Worm (Caenorhabditis elegans) whole organism, L1 larva: ENCODE data around the gene nlp-69.
A peak's percentile ranks its signal among the peaks of the same experiment; 100 is the strongest.

Experiments used
- ama-1 ChIP-seq: fragments of 150-350 bp; optimal IDR thresholded peaks from 2 replicates; lab custom pipeline; 2014
- blmp-1 ChIP-seq: fragments of 150-350 bp; optimal IDR thresholded peaks from 2 replicates; lab custom pipeline; 2014; ENCODE audit warnings: missing biosample characterization, missing genetic modification characterization
- fkh-10 ChIP-seq: sonication (generic microtip); optimal IDR thresholded peaks from 2 replicates; lab custom pipeline; 2017; ENCODE audit warnings: missing biosample characterization, missing genetic modification reagents, missing genetic modification characterization
- nhr-47 ChIP-seq: sonication (generic microtip); optimal IDR thresholded peaks from 2 replicates; lab custom pipeline; 2016; ENCODE audit warnings: mild to moderate bottlenecking, missing genetic modification characterization, moderate library complexity, missing compliant biosample characterization

DNA sequence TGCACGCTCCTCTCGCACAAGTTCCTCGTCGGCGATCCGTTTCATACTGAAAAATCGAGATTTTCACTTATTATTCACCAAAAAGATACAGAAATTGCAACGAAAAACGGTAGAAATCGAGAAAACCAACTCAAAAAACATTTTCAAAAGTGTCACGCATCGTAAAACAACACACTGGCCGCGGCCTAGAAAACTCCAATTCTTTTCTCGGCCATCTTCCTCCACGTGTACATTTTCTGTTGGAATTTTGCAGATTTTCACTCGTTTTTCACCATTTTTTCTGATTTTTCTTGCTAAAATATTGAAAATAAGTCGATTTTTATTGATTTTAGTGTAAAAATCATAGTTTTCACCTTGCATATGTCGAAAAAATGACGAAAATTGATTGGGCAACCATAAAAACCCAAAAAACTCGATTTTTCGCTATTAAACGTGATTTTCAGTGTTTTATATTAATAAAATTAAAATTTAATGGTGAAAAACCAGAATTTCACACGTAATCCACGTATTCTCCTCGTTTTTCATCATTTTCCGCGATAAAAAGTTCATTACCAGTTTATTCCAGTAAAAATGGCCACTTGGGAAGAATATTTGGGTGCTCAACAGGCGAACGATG lies 4.0 kb downstream of the nlp-69 start, which contains the start of the genes dcs-1 and sec-23:
- TF ChIP-seq blmp-1 (tag; lab: Kevin White, UChicago) (no peak), fkh-10 (GFP tag; lab: Kevin White, UChicago) (no peak), ama-1 (lab: Kevin White, UChicago) (no peak), nhr-47 (tag; lab: Kevin White, UChicago) (peak; percentile 7)
